Worm (Caenorhabditis elegans) whole organism, mixed stage, embryonic: ENCODE data around the gene mrpl-20.
A peak's percentile ranks its signal among the peaks of the same experiment; 100 is the strongest.

Experiments
- M03D4.4 ChIP-seq: sonication (generic microtip); optimal IDR thresholded peaks from 2 replicates; lab custom pipeline; 2017; ENCODE audit warnings: mild to moderate bottlenecking, missing genetic modification characterization, missing compliant biosample characterization
- bed-3 ChIP-seq: fragments of 200-800 bp; sonication (Bioruptor generic); optimal IDR thresholded peaks from 3 replicates; lab custom pipeline; 2018; ENCODE audit warnings: mild to moderate bottlenecking, missing genetic modification characterization, moderate library complexity, missing compliant biosample characterization
- blmp-1 ChIP-seq: fragments of 150-350 bp; optimal IDR thresholded peaks from 2 replicates; lab custom pipeline; 2014; ENCODE audit warnings: missing biosample characterization, missing genetic modification characterization
- ceh-39 ChIP-seq: fragments of 150-350 bp; optimal IDR thresholded peaks from 2 replicates; lab custom pipeline; 2014; ENCODE audit warnings: missing biosample characterization, missing genetic modification characterization
- ceh-43 ChIP-seq: fragments of 200-800 bp; sonication (Bioruptor generic); optimal IDR thresholded peaks from 2 replicates; lab custom pipeline; 2018; ENCODE audit warnings: mild to moderate bottlenecking, missing genetic modification characterization, moderate library complexity, missing compliant biosample characterization
- ceh-83 ChIP-seq: fragments of 200-800 bp; sonication (Bioruptor generic); optimal IDR thresholded peaks from 2 replicates; lab custom pipeline; 2018; ENCODE audit warnings: mild to moderate bottlenecking, missing genetic modification characterization, missing compliant biosample characterization
- ces-1 ChIP-seq: fragments of 150-350 bp; optimal IDR thresholded peaks from 2 replicates; lab custom pipeline; 2014; ENCODE audit warnings: missing biosample characterization, missing genetic modification reagents, missing genetic modification characterization
- cnd-1 ChIP-seq: fragments of 200-800 bp; sonication (Bioruptor generic); optimal IDR thresholded peaks from 2 replicates; lab custom pipeline; 2018; ENCODE audit warnings: mild to moderate bottlenecking, missing genetic modification characterization, missing compliant biosample characterization
- elt-1 ChIP-seq: sonication (generic microtip); optimal IDR thresholded peaks from 2 replicates; lab custom pipeline; 2017; ENCODE audit warnings: missing genetic modification characterization, mild to moderate bottlenecking, missing compliant biosample characterization, antibody characterized with exemption, moderate library complexity, borderline replicate concordance; ENCODE audit not compliant: insufficient read depth
- elt-3 ChIP-seq: fragments of 150-350 bp; optimal IDR thresholded peaks from 2 replicates; lab custom pipeline; 2014; ENCODE audit warnings: missing biosample characterization, missing genetic modification characterization
- ham-2 ChIP-seq: fragments of 200-800 bp; sonication (Bioruptor generic); optimal IDR thresholded peaks from 2 replicates; lab custom pipeline; 2018; ENCODE audit warnings: mild to moderate bottlenecking, missing genetic modification characterization, missing compliant biosample characterization
- hlh-1 ChIP-seq: fragments of 150-350 bp; optimal IDR thresholded peaks from 2 replicates; lab custom pipeline; 2014; ENCODE audit warnings: missing biosample characterization, missing genetic modification reagents, missing genetic modification characterization
- lin-13 ChIP-seq: fragments of 150-350 bp; optimal IDR thresholded peaks from 2 replicates; lab custom pipeline; 2014; ENCODE audit warnings: missing biosample characterization, missing genetic modification characterization
- lsy-2 ChIP-seq: fragments of 150-350 bp; optimal IDR thresholded peaks from 2 replicates; lab custom pipeline; 2014; ENCODE audit warnings: missing biosample characterization, missing genetic modification characterization
- mab-5 ChIP-seq: fragments of 150-350 bp; optimal IDR thresholded peaks from 2 replicates; lab custom pipeline; 2014; ENCODE audit warnings: missing biosample characterization, missing genetic modification characterization
- mep-1 ChIP-seq: fragments of 150-350 bp; optimal IDR thresholded peaks from 2 replicates; lab custom pipeline; 2017; ENCODE audit warnings: missing biosample characterization, missing genetic modification reagents, missing genetic modification characterization, inconsistent platforms
- nhr-12 ChIP-seq: fragments of 150-350 bp; optimal IDR thresholded peaks from 2 replicates; lab custom pipeline; 2014; ENCODE audit warnings: missing biosample characterization, missing genetic modification characterization
- nhr-2 ChIP-seq: fragments of 150-350 bp; optimal IDR thresholded peaks from 2 replicates; lab custom pipeline; 2014; ENCODE audit warnings: missing biosample characterization, missing genetic modification characterization
- nhr-237 ChIP-seq: fragments of 150-350 bp; optimal IDR thresholded peaks from 2 replicates; lab custom pipeline; 2014; ENCODE audit warnings: missing biosample characterization, missing genetic modification characterization
- sem-2 ChIP-seq: fragments of 200-800 bp; sonication (Bioruptor generic); optimal IDR thresholded peaks from 2 replicates; lab custom pipeline; 2018; ENCODE audit warnings: mild to moderate bottlenecking, missing genetic modification characterization, missing compliant biosample characterization
- snpc-4 ChIP-seq: fragments of 150-350 bp; optimal IDR thresholded peaks from 2 replicates; lab custom pipeline; 2014; ENCODE audit warnings: missing biosample characterization, missing genetic modification characterization
- sptf-1 ChIP-seq: sonication (generic microtip); optimal IDR thresholded peaks from 2 replicates; lab custom pipeline; 2017; ENCODE audit warnings: mild to moderate bottlenecking, missing genetic modification characterization, moderate library complexity, missing compliant biosample characterization
- tbx-8 ChIP-seq: fragments of 200-800 bp; sonication (Bioruptor generic); optimal IDR thresholded peaks from 2 replicates; lab custom pipeline; 2018; ENCODE audit warnings: mild to moderate bottlenecking, missing genetic modification characterization, moderate library complexity, missing compliant biosample characterization
- unc-120 ChIP-seq: sonication (generic microtip); optimal IDR thresholded peaks from 2 replicates; lab custom pipeline; 2017; ENCODE audit warnings: missing genetic modification characterization, missing compliant biosample characterization; ENCODE audit not compliant: poor library complexity, severe bottlenecking
- unc-39 ChIP-seq: fragments of 150-350 bp; optimal IDR thresholded peaks from 2 replicates; lab custom pipeline; 2014; ENCODE audit warnings: missing biosample characterization, missing genetic modification characterization
- unc-62 ChIP-seq: fragments of 150-350 bp; optimal IDR thresholded peaks from 2 replicates; lab custom pipeline; 2014; ENCODE audit warnings: missing biosample characterization, missing genetic modification reagents, missing genetic modification characterization
- zip-8 ChIP-seq: fragments of 150-350 bp; optimal IDR thresholded peaks from 2 replicates; lab custom pipeline; 2014; ENCODE audit warnings: missing biosample characterization, missing genetic modification characterization
- ztf-11 ChIP-seq: fragments of 150-350 bp; optimal IDR thresholded peaks from 2 replicates; lab custom pipeline; 2014; ENCODE audit warnings: missing biosample characterization, missing genetic modification characterization

mrpl-20 gene

ce11 chrII:13292913-13293312 is 45.2 kb upstream of the mrpl-20 start:
- TF ChIP-seq ceh-83 (GFP tag; lab: Kevin White, UChicago) (no peak), elt-1 (tag; lab: Kevin White, UChicago) (peak; percentile 94)

ce11 chrII:13293502-13293901 is 44.6 kb upstream of the mrpl-20 start:
- TF ChIP-seq elt-1 (tag; lab: Kevin White, UChicago) (peak; percentile 40), lin-13 (tag; lab: Kevin White, UChicago) (no peak)

ce11 chrII:13297283-13297682 is 40.8 kb upstream of the mrpl-20 start:
- TF ChIP-seq bed-3 (no peak), elt-3 (tag; lab: Kevin White, UChicago) (no peak), M03D4.4 (tag; lab: Kevin White, UChicago) (no peak), sptf-1 (tag; lab: Kevin White, UChicago) (no peak), tbx-8 (no peak), zip-8 (tag; lab: Kevin White, UChicago) (no peak), ces-1 (GFP tag; lab: Kevin White, UChicago) (no peak), mab-5 (tag; lab: Kevin White, UChicago) (no peak), nhr-2 (tag; lab: Kevin White, UChicago) (no peak), elt-1 (tag; lab: Kevin White, UChicago) (no peak)

ce11 chrII:13297935-13298334 is 40.1 kb upstream of the mrpl-20 start:
- TF ChIP-seq sptf-1 (tag; lab: Kevin White, UChicago) (no peak), ztf-11 (tag; lab: Kevin White, UChicago) (no peak), nhr-2 (tag; lab: Kevin White, UChicago) (no peak), nhr-237 (tag; lab: Kevin White, UChicago) (no peak), sem-2 (GFP tag; lab: Kevin White, UChicago) (no peak), bed-3 (no peak), lin-13 (tag; lab: Kevin White, UChicago) (no peak), nhr-12 (tag; lab: Kevin White, UChicago) (no peak), elt-1 (tag; lab: Kevin White, UChicago) (no peak), blmp-1 (no peak), lsy-2 (no peak), unc-62 (GFP tag; lab: Kevin White, UChicago) (no peak), ham-2 (GFP tag; lab: Kevin White, UChicago) (no peak), hlh-1 (tag; lab: Kevin White, UChicago) (no peak), mab-5 (tag; lab: Kevin White, UChicago) (no peak), snpc-4 (tag; lab: Kevin White, UChicago) (no peak), zip-8 (tag; lab: Kevin White, UChicago) (no peak), elt-3 (tag; lab: Kevin White, UChicago) (no peak), cnd-1 (tag; lab: Kevin White, UChicago) (no peak)

ce11 chrII:13298534-13298933 is 39.5 kb upstream of the mrpl-20 start:
- no peak for TF ChIP-seq ceh-43

ce11 chrII:13299166-13299805 is 38.8 kb upstream of the mrpl-20 start:
- TF ChIP-seq elt-3 (tag; lab: Kevin White, UChicago) (no peak), M03D4.4 (tag; lab: Kevin White, UChicago) (no peak), nhr-237 (tag; lab: Kevin White, UChicago) (no peak), ceh-43 (no peak), unc-39 (tag; lab: Kevin White, UChicago) (no peak), hlh-1 (tag; lab: Kevin White, UChicago) (no peak)

- TF ChIP-seq unc-62 (GFP tag; lab: Kevin White, UChicago) (no peak), bed-3 (no peak), ceh-43 (no peak), blmp-1 (no peak), nhr-2 (tag; lab: Kevin White, UChicago) (no peak), tbx-8 (no peak), ham-2 (GFP tag; lab: Kevin White, UChicago) (no peak), mep-1 (tag; lab: Kevin White, UChicago) (no peak), unc-39 (tag; lab: Kevin White, UChicago) (no peak), ceh-83 (GFP tag; lab: Kevin White, UChicago) (no peak), snpc-4 (tag; lab: Kevin White, UChicago) (no peak), unc-120 (no peak), zip-8 (tag; lab: Kevin White, UChicago) (no peak), ceh-39 (tag; lab: Kevin White, UChicago) (no peak), ces-1 (GFP tag; lab: Kevin White, UChicago) (no peak), hlh-1 (tag; lab: Kevin White, UChicago) (no peak)
Measured at ce11 chrII:13300590-13300989, 37.5 kb upstream of the mrpl-20 start.
